Fruit fly (Drosophila melanogaster): ENCODE data around the gene ntc.

DNA sequence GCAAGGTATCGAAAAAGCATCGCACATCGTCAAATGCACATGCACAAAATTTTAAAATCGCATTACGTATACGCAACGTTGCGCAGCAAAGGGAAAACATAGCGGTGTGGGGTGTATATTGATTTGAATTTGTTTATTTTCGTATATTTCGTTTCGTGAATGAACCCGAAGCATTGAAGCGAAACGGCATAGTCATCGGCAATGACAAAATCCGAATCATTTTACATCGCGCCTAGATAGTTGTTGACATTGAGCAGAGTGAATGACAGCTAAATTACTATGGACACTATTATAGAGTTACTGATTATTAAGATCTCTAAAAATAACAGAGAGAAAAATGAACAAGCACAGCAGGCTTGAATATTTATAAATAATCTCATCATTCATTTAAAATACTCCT lies 32.9 kb downstream of the ntc start:
- TF ChIP-seq Myc (optimal IDR thresholded peaks at IDR 0.05) (no peak), br (GFP tag; optimal IDR thresholded peaks at IDR 0.05) (no peak), CG32264 (GFP tag; optimal IDR thresholded peaks at IDR 0.05) (no peak), sv (GFP tag; optimal IDR thresholded peaks at IDR 0.05) (no peak)

Measured in whole organism, wandering third instar larva.